Worm (Caenorhabditis elegans) whole organism, L1 larva: ENCODE measurements around the gene K12H4.5.

Experiments
- C16A3.4 ChIP-seq: fragments of 150-350 bp; optimal IDR thresholded peaks from 2 replicates; lab custom pipeline; 2014; ENCODE audit warnings: missing biosample characterization, missing genetic modification characterization
- F16B12.6 ChIP-seq: fragments of 150-350 bp; optimal IDR thresholded peaks from 2 replicates; lab custom pipeline; 2014; ENCODE audit warnings: missing biosample characterization, missing genetic modification characterization
- aha-1 ChIP-seq: fragments of 150-350 bp; optimal IDR thresholded peaks from 2 replicates; lab custom pipeline; 2014; ENCODE audit warnings: missing biosample characterization, missing genetic modification characterization
- alr-1 ChIP-seq: fragments of 200-800 bp; sonication (Bioruptor generic); optimal IDR thresholded peaks from 2 replicates; lab custom pipeline; 2018; ENCODE audit warnings: borderline replicate concordance, mild to moderate bottlenecking, missing genetic modification characterization, missing compliant biosample characterization
- aly-2 ChIP-seq: fragments of 150-350 bp; optimal IDR thresholded peaks from 2 replicates; lab custom pipeline; 2014; ENCODE audit warnings: missing biosample characterization, missing genetic modification characterization
- ceh-63 ChIP-seq: fragments of 200-800 bp; sonication (Bioruptor generic); optimal IDR thresholded peaks from 2 replicates; lab custom pipeline; 2018; ENCODE audit warnings: mild to moderate bottlenecking, missing genetic modification characterization, missing compliant biosample characterization
- ceh-90 ChIP-seq: sonication (generic microtip); optimal IDR thresholded peaks from 2 replicates; lab custom pipeline; 2016; ENCODE audit warnings: missing genetic modification characterization, missing compliant biosample characterization
- dsc-1 ChIP-seq: sonication (generic microtip); optimal IDR thresholded peaks from 2 replicates; lab custom pipeline; 2016; ENCODE audit warnings: mild to moderate bottlenecking, missing genetic modification characterization, missing compliant biosample characterization
- efl-1 ChIP-seq, 4 experiments: fragments of 150-350 bp; optimal IDR thresholded peaks in 3 of 4; peaks in 1 of 4; 1 replicate in 1 of 4; 2 replicates in 3 of 4; lab custom pipeline; 2014; ENCODE audit warnings: missing biosample characterization in 2 of 4, missing genetic modification characterization in 2 of 4, missing genetic modification reagents in 2 of 4
- egl-27 ChIP-seq, 2 experiments: fragments of 150-350 bp in 1 of 2; sonication (generic microtip); optimal IDR thresholded peaks; 3 replicates each; lab custom pipeline; 2017 to 2018; ENCODE audit warnings: missing biosample characterization in 2 of 2, missing genetic modification characterization in 2 of 2, missing genetic modification reagents in 2 of 2
- elt-2 ChIP-seq: sonication (generic microtip); optimal IDR thresholded peaks from 2 replicates; lab custom pipeline; 2016; ENCODE audit warnings: missing genetic modification characterization, mild to moderate bottlenecking, inconsistent platforms, missing compliant biosample characterization, missing genetic modification reagents
- ets-5 ChIP-seq: fragments of 200-800 bp; sonication (Bioruptor generic); IDR thresholded peaks from 2 replicates; pipeline ENCODE4 v1.3.6; 2022; ENCODE audit warnings: missing genetic modification characterization, missing compliant biosample characterization
- fkh-8 ChIP-seq: sonication (generic microtip); optimal IDR thresholded peaks from 2 replicates; lab custom pipeline; 2016; ENCODE audit warnings: mild to moderate bottlenecking, missing genetic modification characterization, missing compliant biosample characterization
- fos-1 ChIP-seq: fragments of 150-350 bp; optimal IDR thresholded peaks from 2 replicates; lab custom pipeline; 2014; ENCODE audit warnings: missing biosample characterization, missing genetic modification characterization
- hpl-2 ChIP-seq: fragments of 150-350 bp; optimal IDR thresholded peaks from 2 replicates; lab custom pipeline; 2014; ENCODE audit warnings: missing biosample characterization, missing genetic modification reagents, missing genetic modification characterization
- lin-14 ChIP-seq: fragments of 200-800 bp; sonication (Bioruptor generic); optimal IDR thresholded peaks from 2 replicates; lab custom pipeline; 2018; ENCODE audit warnings: mild to moderate bottlenecking, missing genetic modification characterization, moderate library complexity, missing compliant biosample characterization
- lir-3 ChIP-seq: sonication (generic microtip); optimal IDR thresholded peaks from 2 replicates; lab custom pipeline; 2016; ENCODE audit warnings: mild to moderate bottlenecking, missing genetic modification characterization, moderate library complexity, missing compliant biosample characterization; ENCODE audit not compliant: poor library complexity
- nhr-12 ChIP-seq: sonication (generic microtip); optimal IDR thresholded peaks from 2 replicates; lab custom pipeline; 2017; ENCODE audit warnings: missing biosample characterization, missing genetic modification characterization
- nhr-19 ChIP-seq: fragments of 200-800 bp; sonication (Bioruptor generic); conservative IDR thresholded peaks from 2 replicates; pipeline ENCODE4 v1.3.6; 2022; ENCODE audit warnings: missing genetic modification characterization, missing compliant biosample characterization
- nhr-20 ChIP-seq: sonication (generic microtip); optimal IDR thresholded peaks from 2 replicates; lab custom pipeline; 2016; ENCODE audit warnings: mild to moderate bottlenecking, missing genetic modification characterization, missing compliant biosample characterization
- nhr-237 ChIP-seq: fragments of 150-350 bp; optimal IDR thresholded peaks from 2 replicates; lab custom pipeline; 2014; ENCODE audit warnings: missing biosample characterization, missing genetic modification characterization
- nhr-28 ChIP-seq: fragments of 150-350 bp; optimal IDR thresholded peaks from 2 replicates; lab custom pipeline; 2014; ENCODE audit warnings: missing biosample characterization, missing genetic modification characterization
- nhr-47 ChIP-seq: sonication (generic microtip); optimal IDR thresholded peaks from 2 replicates; lab custom pipeline; 2016; ENCODE audit warnings: mild to moderate bottlenecking, missing genetic modification characterization, moderate library complexity, missing compliant biosample characterization
- nhr-76 ChIP-seq: sonication (generic microtip); optimal IDR thresholded peaks from 2 replicates; lab custom pipeline; 2017; ENCODE audit warnings: missing biosample characterization, missing genetic modification characterization
- nhr-84 ChIP-seq: sonication (generic microtip); optimal IDR thresholded peaks from 2 replicates; lab custom pipeline; 2017; ENCODE audit warnings: missing biosample characterization, missing genetic modification characterization
- pag-3 ChIP-seq: sonication (generic microtip); optimal IDR thresholded peaks from 2 replicates; lab custom pipeline; 2017; ENCODE audit warnings: missing genetic modification characterization, mild to moderate bottlenecking, missing compliant biosample characterization, antibody characterized with exemption, borderline replicate concordance; ENCODE audit not compliant: insufficient read depth
- rnt-1 ChIP-seq: sonication (generic microtip); optimal IDR thresholded peaks from 2 replicates; lab custom pipeline; 2016; ENCODE audit warnings: mild to moderate bottlenecking, missing genetic modification characterization, moderate library complexity, missing compliant biosample characterization
- sox-4 ChIP-seq: sonication (generic microtip); optimal IDR thresholded peaks from 2 replicates; lab custom pipeline; 2016; ENCODE audit warnings: missing genetic modification characterization, missing compliant biosample characterization
- sptf-1 ChIP-seq: fragments of 150-350 bp; optimal IDR thresholded peaks from 2 replicates; lab custom pipeline; 2014; ENCODE audit warnings: missing biosample characterization, missing genetic modification characterization
- sup-37 ChIP-seq: fragments of 200-800 bp; sonication (Bioruptor generic); optimal IDR thresholded peaks from 2 replicates; lab custom pipeline; 2018; ENCODE audit warnings: mild to moderate bottlenecking, missing genetic modification characterization, missing compliant biosample characterization
- swsn-7 ChIP-seq: sonication (generic microtip); optimal IDR thresholded peaks from 2 replicates; lab custom pipeline; 2016; ENCODE audit warnings: missing genetic modification characterization, missing compliant biosample characterization
- tbx-2 ChIP-seq: sonication (generic microtip); optimal IDR thresholded peaks from 2 replicates; lab custom pipeline; 2016; ENCODE audit warnings: missing genetic modification characterization, missing compliant biosample characterization
- unc-30 ChIP-seq: sonication (generic microtip); optimal IDR thresholded peaks from 2 replicates; lab custom pipeline; 2017; ENCODE audit warnings: missing biosample characterization, missing genetic modification characterization
- unc-98 ChIP-seq: fragments of 200-800 bp; sonication (Bioruptor generic); IDR thresholded peaks from 2 replicates; pipeline ENCODE4 v1.3.6; 2022; ENCODE audit warnings: missing genetic modification characterization, missing compliant biosample characterization
- xbp-1 ChIP-seq: sonication (generic microtip); optimal IDR thresholded peaks from 2 replicates; lab custom pipeline; 2016; ENCODE audit warnings: missing genetic modification characterization, missing compliant biosample characterization
- zip-4 ChIP-seq: fragments of 200-800 bp; sonication (Bioruptor generic); optimal IDR thresholded peaks from 2 replicates; lab custom pipeline; 2018; ENCODE audit warnings: mild to moderate bottlenecking, missing genetic modification characterization, moderate library complexity, missing compliant biosample characterization
- ztf-11 ChIP-seq, 2 experiments: sonication (generic microtip); optimal IDR thresholded peaks; 2 replicates each; lab custom pipeline; 2016 to 2017; ENCODE audit warnings: missing genetic modification characterization in 2 of 2, missing biosample characterization in 1 of 2, missing compliant biosample characterization in 1 of 2

Gene K12H4.5

DNA sequence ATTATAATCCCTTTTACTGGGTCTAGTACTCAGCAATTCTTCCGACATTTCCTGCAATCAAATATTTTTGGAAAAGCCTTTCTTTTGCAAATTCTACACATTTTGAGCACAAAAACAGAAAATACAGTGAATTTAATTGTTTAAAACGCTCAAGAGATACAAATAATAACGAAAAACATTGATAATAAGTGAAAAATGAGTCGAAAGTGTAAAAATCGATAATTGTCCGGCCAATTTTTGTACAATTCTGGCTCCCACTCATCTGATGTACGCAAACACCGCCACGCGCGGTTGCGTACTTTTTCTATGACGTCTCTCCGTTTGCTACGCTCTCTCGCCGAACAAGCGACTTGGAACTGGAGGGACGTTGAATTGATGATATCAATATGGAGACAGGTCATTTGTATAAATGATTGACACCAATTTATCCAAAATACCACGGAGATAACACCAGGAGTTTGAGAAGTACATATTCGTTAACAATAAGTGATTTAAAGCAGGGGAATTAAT is 23.4 kb upstream of the K12H4.5 start, which contains the start of gene lin-36 (continued):
- TF ChIP-seq fkh-8 (tag; lab: Kevin White, UChicago) (peak; percentile 80), ztf-11 (tag; optimal IDR thresholded peaks at IDR 0.05; lab: Kevin White, UChicago) (peak in 1 of 2 experiments; percentile 76), alr-1 (tag; lab: Kevin White, UChicago) (no peak), sptf-1 (tag; lab: Kevin White, UChicago) (no peak), lir-3 (tag; lab: Kevin White, UChicago) (peak; percentile 69), nhr-84 (no peak), sup-37 (GFP tag; lab: Kevin White, UChicago) (no peak), nhr-76 (tag; lab: Kevin White, UChicago) (no peak), aly-2 (tag; lab: Kevin White, UChicago) (no peak), egl-27 (tag; optimal IDR thresholded peaks at IDR 0.05; lab: Kevin White, UChicago) (peak in 1 of 2 experiments; percentile 6), ceh-90 (tag; lab: Kevin White, UChicago) (no peak), hpl-2 (GFP tag; lab: Kevin White, UChicago) (no peak), aha-1 (tag; lab: Kevin White, UChicago) (no peak)
- TF ChIP-seq, all 84 proteins: peak for 52

DNA sequence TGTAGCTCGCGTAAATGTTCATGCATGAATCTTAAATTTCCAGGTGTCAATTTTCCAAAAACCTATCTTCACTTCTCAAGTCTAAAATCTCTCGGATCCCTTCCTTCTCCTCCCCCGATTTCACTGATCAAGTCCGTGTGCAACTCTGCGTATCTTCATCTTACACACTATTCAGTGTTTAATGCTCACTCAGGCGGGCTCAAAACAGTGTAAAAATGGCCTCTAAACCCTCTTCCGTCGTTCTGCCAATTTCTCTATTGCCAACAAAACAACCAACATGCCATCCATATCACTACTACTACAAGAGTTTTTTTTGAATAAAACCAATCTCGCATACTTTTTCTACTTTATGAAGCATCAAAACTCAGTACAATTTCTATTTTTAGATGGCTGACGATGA is 22.2 kb upstream of the K12H4.5 start, which contains the start of gene F44B9.2:
Gene F44B9.2, plus strand, starts transcription at position 387 of the 400 bp plus-strand sequence.
- TF ChIP-seq lin-14 (GFP tag; lab: Kevin White, UChicago), result peak; percentile 61
- TF ChIP-seq dsc-1 (tag; lab: Kevin White, UChicago), result peak; percentile 53
- TF ChIP-seq rnt-1 (tag; lab: Kevin White, UChicago), result peak; percentile 26
- no peak for TF ChIP-seq hpl-2 (GFP tag; lab: Kevin White, UChicago)
- no peak for TF ChIP-seq nhr-237 (tag; lab: Kevin White, UChicago)
- no peak for TF ChIP-seq xbp-1 (tag; lab: Kevin White, UChicago)
- TF ChIP-seq pag-3 (tag; lab: Kevin White, UChicago), result peak; percentile 86
- no peak for TF ChIP-seq nhr-12
- TF ChIP-seq swsn-7 (tag; lab: Kevin White, UChicago), result no peak
- TF ChIP-seq C16A3.4 (tag; lab: Kevin White, UChicago), result no peak
- no peak for TF ChIP-seq nhr-20 (tag; lab: Kevin White, UChicago)

ce11 chrIII:8027942-8028341 is 16.3 kb upstream of the K12H4.5 start, which contains the start of gene mdt-30:
TSS of gene mdt-30 (minus strand) at chrIII:8028042.
- TF ChIP-seq lir-3 (tag; lab: Kevin White, UChicago) (no peak), tbx-2 (tag; lab: Kevin White, UChicago) (no peak), nhr-47 (tag; lab: Kevin White, UChicago) (no peak), fkh-8 (tag; lab: Kevin White, UChicago) (no peak), F16B12.6 (no peak), elt-2 (no peak), nhr-84 (no peak), nhr-19 (GFP tag; lab: Robert Waterston, UW) (no peak), efl-1 (optimal IDR thresholded peaks at IDR 0.05; lab: Kevin White, UChicago) (no peak), efl-1 (GFP tag; optimal IDR thresholded peaks at IDR 0.05 in 1 of 2; lab: Kevin White, UChicago) (no peak), unc-30 (tag; lab: Kevin White, UChicago) (no peak), zip-4 (GFP tag; lab: Kevin White, UChicago) (no peak), fos-1 (tag; lab: Kevin White, UChicago) (no peak), aly-2 (tag; lab: Kevin White, UChicago) (no peak), nhr-28 (no peak), ceh-63 (GFP tag; lab: Kevin White, UChicago) (no peak), ets-5 (GFP tag; lab: Robert Waterston, UW) (no peak), unc-98 (no peak), sox-4 (tag; lab: Kevin White, UChicago) (no peak), swsn-7 (tag; lab: Kevin White, UChicago) (no peak)
